Worm (Caenorhabditis elegans) whole organism, dauer: ENCODE data around the gene ZK1127.13.

Experiments used
- unc-62 ChIP-seq: sonication (generic microtip); optimal IDR thresholded peaks from 2 replicates; lab custom pipeline; 2017; ENCODE audit warnings: missing biosample characterization, missing genetic modification reagents, missing genetic modification characterization

ZK1127.13 gene

ce11 chrII:7053001-7053400 is at the start of gene ZK1127.13:
Gene ZK1127.13, plus strand, starts transcription at chrII:7053301.
- TF ChIP-seq unc-62 = no peak

- no peak for TF ChIP-seq unc-62
Measured at ce11 chrII:7012592-7012991, 40.5 kb upstream of the ZK1127.13 start, which contains the start of gene sqv-7. Gene sqv-7, minus strand, starts transcription at chrII:7012692.

ce11 chrII:7022370-7023001 is 30.6 kb upstream of the ZK1127.13 start, which contains the start of the genes lst-6 and lst-5:
Gene lst-6, minus strand, starts transcription at chrII:7022509.
Gene lst-5, plus strand, starts transcription at chrII:7022913.
- no peak for TF ChIP-seq unc-62

ce11 chrII:7024897-7025852 is 27.9 kb upstream of the ZK1127.13 start, which contains the start of gene znf-598:
Gene znf-598, plus strand, starts transcription at chrII:7025802.
- no peak for TF ChIP-seq unc-62

ce11 chrII:7029524-7029923 is 23.6 kb upstream of the ZK1127.13 start:
- TF ChIP-seq unc-62 = no peak

- no peak for TF ChIP-seq unc-62
Measured at ce11 chrII:7031137-7031697, 21.9 kb upstream of the ZK1127.13 start.

- no peak for TF ChIP-seq unc-62
Measured at ce11 chrII:7037659-7038342, 15.3 kb upstream of the ZK1127.13 start, which contains the start of gene cin-4. Gene cin-4, plus strand, starts transcription at chrII:7038292.

ce11 chrII:7049470-7049869 is 3.6 kb upstream of the ZK1127.13 start:
- no peak for TF ChIP-seq unc-62

ce11 chrII:7050021-7050722 is 2.9 kb upstream of the ZK1127.13 start, which contains the start of the genes tcer-1 and ZK1127.5:
Gene tcer-1, minus strand, starts transcription at chrII:7050071.
Gene ZK1127.5, plus strand, starts transcription at chrII:7050672.
- TF ChIP-seq unc-62 = no peak

- no peak for TF ChIP-seq unc-62
Measured at ce11 chrII:7051778-7052177, 1.3 kb upstream of the ZK1127.13 start, which contains the start of gene ZK1127.12. Gene ZK1127.12, plus strand, starts transcription at chrII:7052078.

- no peak for TF ChIP-seq unc-62
Measured at ce11 chrII:7053649-7054048, 548 bp downstream of the ZK1127.13 start, which contains the start of gene ZK1127.4. Gene ZK1127.4, plus strand, starts transcription at chrII:7053949.

- TF ChIP-seq unc-62 = no peak
Measured at ce11 chrII:7054987-7055386, 1.9 kb downstream of the ZK1127.13 start, which contains the start of gene ZK1127.3. Gene ZK1127.3, plus strand, starts transcription at chrII:7055287.

ce11 chrII:7056328-7056727 is 3.2 kb downstream of the ZK1127.13 start:
- TF ChIP-seq unc-62 = no peak

ce11 chrII:7057860-7058259 is 4.8 kb downstream of the ZK1127.13 start, which contains the start of gene cth-2:
Gene cth-2, minus strand, starts transcription at chrII:7057960.
- no peak for TF ChIP-seq unc-62

- no peak for TF ChIP-seq unc-62
Measured at ce11 chrII:7059274-7059757, 6.2 kb downstream of the ZK1127.13 start.
